Fruit fly (Drosophila melanogaster): ENCODE measurements around the gene mthl10.

- no peak for TF ChIP-seq Sp1 (GFP tag; optimal IDR thresholded peaks at IDR 0.05)
- TF ChIP-seq lola (GFP tag; optimal IDR thresholded peaks at IDR 0.05): no peak
- TF ChIP-seq Jra (GFP tag; optimal IDR thresholded peaks at IDR 0.05): no peak
- TF ChIP-seq sage (GFP tag; optimal IDR thresholded peaks at IDR 0.05): no peak
- TF ChIP-seq psq (GFP tag; optimal IDR thresholded peaks at IDR 0.05): no peak
- TF ChIP-seq jim (GFP tag; optimal IDR thresholded peaks at IDR 0.05): no peak
Observed at dm6 chr3L:292146-292776, 50.5 kb downstream of the mthl10 start.

Measured in whole organism, wandering third instar larva.